Worm (Caenorhabditis elegans) whole organism, L1 larva: ENCODE data around the gene idpp-3.

Experiments used
- fos-1 ChIP-seq: fragments of 150-350 bp; optimal IDR thresholded peaks from 2 replicates; lab custom pipeline; 2014; ENCODE audit warnings: missing biosample characterization, missing genetic modification characterization
- nhr-90 ChIP-seq: sonication (generic microtip); optimal IDR thresholded peaks from 2 replicates; lab custom pipeline; 2016; ENCODE audit warnings: mild to moderate bottlenecking, missing genetic modification characterization, missing compliant biosample characterization; ENCODE audit not compliant: poor library complexity
- unc-130 ChIP-seq: fragments of 150-350 bp; optimal IDR thresholded peaks from 2 replicates; lab custom pipeline; 2017; ENCODE audit warnings: missing biosample characterization, missing genetic modification characterization, inconsistent platforms
- ztf-11 ChIP-seq, 2 experiments: sonication (generic microtip); optimal IDR thresholded peaks; 2 replicates each; lab custom pipeline; 2016 to 2017; ENCODE audit warnings: missing genetic modification characterization in 2 of 2, missing biosample characterization in 1 of 2, missing compliant biosample characterization in 1 of 2

ce11 chrX:14946217-14946463 is 15.2 kb downstream of the idpp-3 start, which contains the start of gene mrp-5:
- TF ChIP-seq ztf-11 (tag; optimal IDR thresholded peaks at IDR 0.05; lab: Kevin White, UChicago) (no peak), nhr-90 (tag; lab: Kevin White, UChicago) (no peak), unc-130 (tag; lab: Kevin White, UChicago) (no peak), fos-1 (tag; lab: Kevin White, UChicago) (no peak)
